Worm (Caenorhabditis elegans): Measurements from ENCODE around the gene C17C3.11.
"Not testable (repeated sequence)": the region's sequence is repeated elsewhere in the genome, so short reads cannot be mapped to it uniquely, and the experiment has no call there.

DNA sequence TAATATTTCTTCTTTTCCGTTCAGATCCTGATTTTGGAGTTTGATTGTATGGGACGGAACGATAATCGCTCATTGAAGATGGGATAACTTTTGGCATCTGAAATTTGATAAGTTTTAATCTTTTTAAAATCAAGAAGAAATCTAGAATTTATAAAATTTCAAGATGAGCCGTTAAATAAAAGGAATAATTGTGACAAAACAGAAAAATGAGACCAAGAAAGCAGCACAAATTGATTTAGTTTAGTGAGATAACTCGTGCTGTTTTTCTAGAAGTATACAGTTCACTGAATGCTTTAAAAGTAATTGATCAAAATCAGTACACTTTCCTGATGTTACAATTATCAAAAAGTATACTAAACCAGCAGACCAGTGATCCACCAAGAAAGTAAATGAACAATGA is 2.5 kb downstream of the C17C3.11 start, which contains the start of gene hlh-27:
- TF ChIP-seq F49E8.2 (tag; optimal IDR thresholded peaks at IDR 0.05; ENCODE audit: insufficient read depth); nfya-1 (tag; optimal IDR thresholded peaks at IDR 0.05; ENCODE audit: borderline replicate concordance, insufficient read depth); pha-4 (tag; optimal IDR thresholded peaks at IDR 0.05); zfh-2 (GFP tag; conservative IDR thresholded peaks at IDR 0.05); snpc-1.1 (tag; optimal IDR thresholded peaks at IDR 0.05; ENCODE audit: insufficient read depth); unc-62 (GFP tag; optimal IDR thresholded peaks at IDR 0.05); hsf-1 (GFP tag; IDR thresholded peaks at IDR 0.05); madf-6 (GFP tag; IDR thresholded peaks at IDR 0.05); Y95B8A.8 (GFP tag; IDR thresholded peaks at IDR 0.05); hrde-1 (tag; optimal IDR thresholded peaks at IDR 0.05; ENCODE audit: borderline replicate concordance); Y56A3A.18 (GFP tag; IDR thresholded peaks at IDR 0.05); ceh-27 (GFP tag; optimal IDR thresholded peaks at IDR 0.05): not testable (repeated sequence)

All from whole organism, young adult.